Worm (Caenorhabditis elegans) whole organism, late embryonic: ENCODE measurements around the gene F45D3.3.

Experiments used
- ceh-14 ChIP-seq: sonication (generic microtip); optimal IDR thresholded peaks from 2 replicates; lab custom pipeline; 2016; ENCODE audit warnings: missing genotype, missing genetic modification characterization, missing compliant biosample characterization
- pha-4 ChIP-seq: fragments of 150-350 bp; optimal IDR thresholded peaks from 2 replicates; lab custom pipeline; 2018; ENCODE audit warnings: missing biosample characterization, missing genetic modification reagents, missing genetic modification characterization

DNA sequence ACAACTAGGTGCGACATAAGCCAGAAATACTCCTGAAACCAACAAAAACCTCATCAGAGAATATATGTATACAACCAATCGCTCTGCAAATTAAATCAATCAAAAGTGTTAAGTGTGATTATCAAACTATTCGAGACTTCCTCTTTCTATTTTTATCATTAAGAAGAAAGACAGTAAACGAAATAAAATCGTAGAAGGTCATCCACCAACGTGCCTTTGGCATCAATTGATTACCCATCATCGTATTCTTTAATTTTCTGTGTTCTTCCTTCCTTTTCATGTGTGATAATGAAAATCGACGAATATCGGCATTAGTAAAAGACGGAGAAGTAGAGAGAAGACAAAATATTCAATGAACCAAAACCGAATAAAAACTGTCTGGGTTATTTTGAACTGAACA lies 38.2 kb downstream of the F45D3.3 start:
- TF ChIP-seq pha-4 (tag; lab: Kevin White, UChicago), result no peak
- TF ChIP-seq ceh-14 (tag; lab: Kevin White, UChicago), result no peak
